Worm (Caenorhabditis elegans) whole organism, L4/young adult: ENCODE results near the gene cnb-1.

ENCODE experiments used
- W03F9.2 ChIP-seq: fragments of 150-350 bp; optimal IDR thresholded peaks from 2 replicates; lab custom pipeline; 2014; ENCODE audit warnings: missing biosample characterization, missing genetic modification characterization
- dao-5 ChIP-seq: sonication (generic microtip); optimal IDR thresholded peaks from 2 replicates; lab custom pipeline; 2016; ENCODE audit warnings: missing genotype, missing genetic modification characterization, moderate library complexity, missing compliant biosample characterization
- him-1 ChIP-seq: sonication (generic microtip); optimal IDR thresholded peaks from 2 replicates; lab custom pipeline; 2016; ENCODE audit warnings: missing genotype, missing genetic modification reagents, missing genetic modification characterization, missing compliant biosample characterization

- TF ChIP-seq him-1 (tag; lab: Kevin White, UChicago), result no peak
- no peak for TF ChIP-seq dao-5 (tag; lab: Kevin White, UChicago)
- TF ChIP-seq W03F9.2 (tag; lab: Kevin White, UChicago), result no peak
Measured at ce11 chrV:11407251-11407650, 31.7 kb downstream of the cnb-1 start, which contains the start of gene K03B8.6.
